Worm (Caenorhabditis elegans) whole organism, L1 larva: Measurements from ENCODE around the gene adss-1.

Experiments
- C04F5.9 ChIP-seq: sonication (generic microtip); optimal IDR thresholded peaks from 2 replicates; lab custom pipeline; 2016; ENCODE audit warnings: missing genetic modification characterization, missing compliant biosample characterization
- F16B12.6 ChIP-seq: fragments of 150-350 bp; optimal IDR thresholded peaks from 2 replicates; lab custom pipeline; 2014; ENCODE audit warnings: missing biosample characterization, missing genetic modification characterization
- nhr-11 ChIP-seq: fragments of 150-350 bp; optimal IDR thresholded peaks from 2 replicates; lab custom pipeline; 2014; ENCODE audit warnings: missing biosample characterization, missing genetic modification characterization
- nhr-28 ChIP-seq: fragments of 150-350 bp; optimal IDR thresholded peaks from 2 replicates; lab custom pipeline; 2014; ENCODE audit warnings: missing biosample characterization, missing genetic modification characterization

ce11 chrV:4834277-4834676, 11.1 kb upstream of the adss-1 start, which contains the start of gene C37H5.14:
- no peak for TF ChIP-seq F16B12.6 (tag; lab: Kevin White, UChicago)
- no peak for TF ChIP-seq C04F5.9 (tag; lab: Kevin White, UChicago)
- no peak for TF ChIP-seq nhr-11
- no peak for TF ChIP-seq nhr-28
